Worm (Caenorhabditis elegans): ENCODE measurements around the gene tbx-7.

tbx-7 gene

DNA sequence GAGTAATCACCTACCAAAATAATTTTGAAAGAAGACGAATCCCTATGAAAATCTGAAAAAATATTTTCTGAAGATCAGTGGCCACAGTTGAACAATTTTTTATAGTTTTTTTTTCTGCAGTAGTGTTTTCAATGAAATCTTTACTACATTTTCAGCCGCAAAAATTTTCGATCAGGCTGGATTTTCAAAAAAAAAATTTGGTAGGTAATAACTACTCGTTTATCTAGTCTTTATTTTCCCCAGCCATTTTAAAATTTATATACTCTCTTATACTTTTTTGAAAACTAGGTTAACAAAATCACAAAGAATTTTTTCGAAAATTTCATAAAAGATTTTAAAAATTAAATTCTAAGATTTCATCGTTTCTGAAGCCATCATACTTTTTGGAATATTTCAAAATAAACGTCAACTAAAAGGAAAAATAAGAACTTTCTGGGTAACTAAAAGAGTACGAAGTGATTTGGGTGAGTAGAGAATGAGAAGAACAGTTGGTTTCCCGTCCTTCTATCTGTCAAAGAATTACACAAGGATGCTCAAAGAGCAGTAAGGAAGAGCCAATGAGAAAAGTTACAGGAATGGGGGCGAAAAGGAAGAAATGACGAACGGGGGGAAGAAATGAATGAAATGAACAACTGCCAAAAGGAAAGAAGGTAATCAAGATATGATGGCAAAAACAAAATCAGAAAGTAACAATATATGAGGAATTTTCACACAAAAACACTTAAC lies 53.2 kb downstream of the tbx-7 start, which contains the start of gene mlp-1:
mlp-1 (minus strand) TSS at position 51 of the 726 bp plus-strand sequence.
- no peak for TF ChIP-seq unc-62 (GFP tag; optimal IDR thresholded peaks at IDR 0.05)
